Fruit fly (Drosophila melanogaster): ENCODE results near the gene CG6321.

- TF ChIP-seq schlank (tag; optimal IDR thresholded peaks at IDR 0.05) (no peak), Rfx (GFP tag; IDR thresholded peaks at IDR 0.05) (no peak), Spps (tag; optimal IDR thresholded peaks at IDR 0.05) (no peak), CG4328 (GFP tag; optimal IDR thresholded peaks at IDR 0.05) (no peak), grn (GFP tag; optimal IDR thresholded peaks at IDR 0.05) (no peak), ssp (GFP tag; IDR thresholded peaks at IDR 0.05) (no peak), unpg (GFP tag; optimal IDR thresholded peaks at IDR 0.05) (no peak), twi (tag; optimal IDR thresholded peaks at IDR 0.05) (no peak), bab2 (GFP tag; optimal IDR thresholded peaks at IDR 0.05) (no peak), CG10462 (GFP tag; optimal IDR thresholded peaks at IDR 0.05) (no peak)
These were observed 42.7 kb upstream of the CG6321 start, which contains the start of gene CG32071 for dm6 chr3L:11103773-11104172.

Measured in whole organism, embryonic.